Fruit fly (Drosophila melanogaster) whole organism, embryonic: ENCODE results near the gene CG2104.

Experiments
- Asciz ChIP-seq: fragments of 200-800 bp; sonication (Bioruptor generic); optimal IDR thresholded peaks from 2 replicates; lab custom pipeline; 2017; ENCODE audit warnings: missing biosample characterization, mild to moderate bottlenecking, missing genetic modification characterization, missing genetic modification reagents
- B-H1 ChIP-seq: fragments of 200-800 bp; sonication (Bioruptor generic); IDR thresholded peaks from 3 replicates; pipeline ENCODE4 v1.3.6; 2022; ENCODE audit warnings: missing biosample characterization, missing genetic modification characterization
- BtbVII ChIP-seq: fragments of 200-800 bp; sonication (Bioruptor generic); optimal IDR thresholded peaks from 3 replicates; lab custom pipeline; 2017; ENCODE audit warnings: missing biosample characterization, mild to moderate bottlenecking, missing genetic modification characterization
- Bteb2 ChIP-seq: fragments of 200-800 bp; sonication (Bioruptor generic); optimal IDR thresholded peaks from 2 replicates; lab custom pipeline; 2016; ENCODE audit warnings: missing biosample characterization, missing genetic modification characterization
- CG14860 ChIP-seq: fragments of 200-800 bp; sonication (Bioruptor generic); IDR thresholded peaks from 3 replicates; pipeline ENCODE4 v1.3.6; 2022; ENCODE audit warnings: missing biosample characterization, missing genetic modification characterization; ENCODE audit not compliant: partially characterized antibody
- CG14965 ChIP-seq: fragments of 200-800 bp; sonication (Bioruptor generic); optimal IDR thresholded peaks from 2 replicates; lab custom pipeline; 2016; ENCODE audit warnings: missing biosample characterization, missing genetic modification characterization, borderline replicate concordance
- CG2712 ChIP-seq: fragments of 200-800 bp; optimal IDR thresholded peaks from 3 replicates; lab custom pipeline; 2019; ENCODE audit warnings: missing biosample characterization, mild to moderate bottlenecking, missing genetic modification characterization, moderate library complexity
- CG30020 ChIP-seq: fragments of 200-800 bp; optimal IDR thresholded peaks from 2 replicates; lab custom pipeline; 2019; ENCODE audit warnings: missing biosample characterization, mild to moderate bottlenecking, missing genetic modification characterization, moderate library complexity
- CG30431 ChIP-seq: fragments of 200-800 bp; sonication (Bioruptor generic); optimal IDR thresholded peaks from 2 replicates; lab custom pipeline; 2017; ENCODE audit warnings: missing biosample characterization, missing genetic modification characterization
- CG32767 ChIP-seq: fragments of 200-800 bp; sonication (Bioruptor generic); IDR thresholded peaks from 2 replicates; pipeline ENCODE4 v1.3.6; 2022; ENCODE audit warnings: missing biosample characterization, missing genetic modification characterization
- CG3847 ChIP-seq: fragments of 200-800 bp; sonication (Bioruptor generic); IDR thresholded peaks from 2 replicates; pipeline ENCODE4 v1.3.6; 2022; ENCODE audit warnings: missing biosample characterization, missing genetic modification characterization
- CG43689 ChIP-seq: fragments of 200-800 bp; sonication (Bioruptor generic); IDR thresholded peaks from 2 replicates; pipeline ENCODE4 v1.3.6; 2022; ENCODE audit warnings: missing biosample characterization, missing genetic modification characterization
- CG4707 ChIP-seq: fragments of 200-800 bp; sonication (Bioruptor generic); optimal IDR thresholded peaks from 2 replicates; lab custom pipeline; 2018; ENCODE audit warnings: missing biosample characterization, mild to moderate bottlenecking, missing genetic modification characterization, moderate library complexity
- CG7963 ChIP-seq: fragments of 200-800 bp; sonication (Bioruptor generic); IDR thresholded peaks from 3 replicates; pipeline ENCODE4 v1.3.6; 2022; ENCODE audit warnings: missing biosample characterization, missing genetic modification characterization; ENCODE audit not compliant: partially characterized antibody
- CG8388 ChIP-seq: fragments of 200-800 bp; sonication (Bioruptor generic); optimal IDR thresholded peaks from 2 replicates; lab custom pipeline; 2019; ENCODE audit warnings: missing biosample characterization, mild to moderate bottlenecking, missing genetic modification characterization, moderate library complexity
- CG9932 ChIP-seq: fragments of 200-800 bp; sonication (Bioruptor generic); IDR thresholded peaks from 2 replicates; pipeline ENCODE4 v1.3.6; 2022; ENCODE audit warnings: missing biosample characterization, missing genetic modification characterization
- CoRest ChIP-seq: fragments of 200-800 bp; sonication (Bioruptor generic); optimal IDR thresholded peaks from 3 replicates; lab custom pipeline; 2018; ENCODE audit warnings: missing biosample characterization, mild to moderate bottlenecking, missing genetic modification characterization, moderate library complexity
- Dll ChIP-seq: fragments of 200-800 bp; sonication (Bioruptor generic); IDR thresholded peaks from 4 replicates; pipeline ENCODE4 v1.3.6; 2022; ENCODE audit warnings: missing biosample characterization, missing genetic modification characterization; ENCODE audit not compliant: partially characterized antibody
- Elba2 ChIP-seq: fragments of 200-800 bp; sonication (Bioruptor generic); optimal IDR thresholded peaks from 3 replicates; lab custom pipeline; 2016; ENCODE audit warnings: missing biosample characterization, missing genetic modification characterization
- Fer1 ChIP-seq: fragments of 200-800 bp; sonication (Bioruptor generic); optimal IDR thresholded peaks from 2 replicates; lab custom pipeline; 2017; ENCODE audit warnings: missing biosample characterization, mild to moderate bottlenecking, missing genetic modification characterization
- Max ChIP-seq: fragments of 200-800 bp; sonication (Bioruptor generic); optimal IDR thresholded peaks from 2 replicates; lab custom pipeline; 2016; ENCODE audit warnings: missing biosample characterization, mild to moderate bottlenecking, missing genetic modification characterization
- Myb ChIP-seq: fragments of 200-800 bp; sonication (Bioruptor generic); optimal IDR thresholded peaks from 2 replicates; lab custom pipeline; 2016; ENCODE audit warnings: missing biosample characterization, missing genetic modification characterization
- Neu2 ChIP-seq: fragments of 200-800 bp; sonication (Bioruptor generic); optimal IDR thresholded peaks from 3 replicates; lab custom pipeline; 2016; ENCODE audit warnings: missing biosample characterization, missing genetic modification characterization, borderline replicate concordance
- Opbp ChIP-seq: fragments of 200-800 bp; sonication (Bioruptor generic); IDR thresholded peaks from 3 replicates; pipeline ENCODE4 v1.3.6; 2022; ENCODE audit warnings: missing biosample characterization, missing genetic modification characterization; ENCODE audit not compliant: partially characterized antibody
- YL-1 ChIP-seq: fragments of 200-800 bp; sonication (Bioruptor generic); optimal IDR thresholded peaks from 3 replicates; lab custom pipeline; 2017; ENCODE audit warnings: missing biosample characterization, mild to moderate bottlenecking, missing genetic modification characterization
- al ChIP-seq: fragments of 200-800 bp; sonication (Bioruptor generic); IDR thresholded peaks from 2 replicates; pipeline ENCODE4 v1.3.6; 2022; ENCODE audit warnings: missing biosample characterization, missing genetic modification characterization
- ara ChIP-seq: fragments of 200-800 bp; sonication (Bioruptor generic); IDR thresholded peaks from 2 replicates; pipeline ENCODE4 v1.3.6; 2022; ENCODE audit warnings: missing biosample characterization, missing genetic modification characterization
- az2 ChIP-seq: fragments of 200-800 bp; sonication (Bioruptor generic); optimal IDR thresholded peaks from 3 replicates; lab custom pipeline; 2016; ENCODE audit warnings: missing biosample characterization, missing genetic modification characterization
- chif ChIP-seq, 2 experiments: fragments of 200-800 bp; sonication (Bioruptor generic); optimal IDR thresholded peaks; 3 replicates each; lab custom pipeline; 2016; ENCODE audit warnings: missing biosample characterization in 2 of 2, missing genetic modification characterization in 2 of 2
- chinmo ChIP-seq: fragments of 200-800 bp; sonication (Bioruptor generic); IDR thresholded peaks from 4 replicates; pipeline ENCODE4 v1.3.6; 2022; ENCODE audit warnings: missing biosample characterization, missing genetic modification characterization; ENCODE audit not compliant: partially characterized antibody
- danr ChIP-seq: fragments of 200-800 bp; sonication (Bioruptor generic); IDR thresholded peaks from 2 replicates; pipeline ENCODE4 v1.3.6; 2022; ENCODE audit warnings: missing biosample characterization, missing genetic modification characterization
- dimm ChIP-seq: fragments of 200-800 bp; sonication (Bioruptor generic); IDR thresholded peaks from 2 replicates; pipeline ENCODE4 v1.3.6; 2022; ENCODE audit warnings: missing biosample characterization, missing genetic modification characterization
- fd64A ChIP-seq: fragments of 200-800 bp; sonication (Bioruptor generic); optimal IDR thresholded peaks from 3 replicates; lab custom pipeline; 2018; ENCODE audit warnings: missing biosample characterization, mild to moderate bottlenecking, missing genetic modification characterization
- ham ChIP-seq: fragments of 200-800 bp; sonication (Bioruptor generic); IDR thresholded peaks from 2 replicates; pipeline ENCODE4 v1.3.6; 2022; ENCODE audit warnings: missing biosample characterization, missing genetic modification characterization
- hkb ChIP-seq, 2 experiments: fragments of 200-800 bp in 1 of 2; fragments of >200 bp in 1 of 2; sonication (Bioruptor generic) in 1 of 2; IDR thresholded peaks in 1 of 2; optimal IDR thresholded peaks in 1 of 2; 2 replicates each; pipeline versions ENCODE4 v1.3.6 to Lab custom; 2017 to 2022; ENCODE audit warnings: missing biosample characterization in 1 of 2, missing genetic modification characterization in 1 of 2
- insv ChIP-seq, 2 experiments: fragments of 200-800 bp; sonication (Bioruptor generic); optimal IDR thresholded peaks; 3 replicates each; lab custom pipeline; 2016 to 2018; ENCODE audit warnings: missing biosample characterization in 2 of 2, missing genetic modification characterization in 2 of 2
- inv ChIP-seq: fragments of 200-800 bp; sonication (Bioruptor generic); IDR thresholded peaks from 2 replicates; pipeline ENCODE4 v1.3.6; 2022; ENCODE audit warnings: missing biosample characterization, missing genetic modification characterization; ENCODE audit not compliant: partially characterized antibody
- klu ChIP-seq: fragments of 200-800 bp; sonication (Bioruptor generic); IDR thresholded peaks from 2 replicates; pipeline ENCODE4 v1.3.6; 2022; ENCODE audit warnings: missing biosample characterization, missing genetic modification characterization
- nmo ChIP-seq: fragments of 200-800 bp; sonication (Bioruptor generic); optimal IDR thresholded peaks from 2 replicates; lab custom pipeline; 2018; ENCODE audit warnings: missing biosample characterization, mild to moderate bottlenecking, missing genetic modification characterization, moderate library complexity
- otp ChIP-seq: fragments of 200-800 bp; sonication (Bioruptor generic); IDR thresholded peaks from 3 replicates; pipeline ENCODE4, ENCODE4 v1.3.6; 2022; ENCODE audit warnings: missing biosample characterization, missing genetic modification characterization
- ranshi ChIP-seq: fragments of 200-800 bp; sonication (Bioruptor generic); IDR thresholded peaks from 2 replicates; pipeline ENCODE4 v1.3.6; 2022; ENCODE audit warnings: missing biosample characterization, missing genetic modification characterization
- salm ChIP-seq: fragments of 200-800 bp; sonication (Bioruptor generic); optimal IDR thresholded peaks from 2 replicates; lab custom pipeline; 2018; ENCODE audit warnings: missing biosample characterization, mild to moderate bottlenecking, missing genetic modification characterization
- sim ChIP-seq: fragments of 200-800 bp; sonication (Bioruptor generic); IDR thresholded peaks from 2 replicates; pipeline ENCODE4 v1.3.6; 2022; ENCODE audit warnings: missing biosample characterization, missing genetic modification characterization
- slbo ChIP-seq: fragments of 200-800 bp; sonication (Bioruptor generic); IDR thresholded peaks from 2 replicates; pipeline ENCODE4 v1.3.6; 2022; ENCODE audit warnings: missing biosample characterization, missing genetic modification characterization
- sr ChIP-seq: fragments of 200-800 bp; sonication (Bioruptor generic); IDR thresholded peaks from 3 replicates; pipeline ENCODE4 v1.3.6; 2022; ENCODE audit warnings: missing biosample characterization, missing genetic modification characterization
- stwl ChIP-seq: fragments of 200-800 bp; sonication (Bioruptor generic); optimal IDR thresholded peaks from 3 replicates; lab custom pipeline; 2018; ENCODE audit warnings: missing biosample characterization, mild to moderate bottlenecking, missing genetic modification characterization, moderate library complexity
- trh ChIP-seq: fragments of 200-800 bp; sonication (Bioruptor generic); optimal IDR thresholded peaks from 2 replicates; lab custom pipeline; 2016; ENCODE audit warnings: missing biosample characterization, missing genetic modification characterization
- unpg ChIP-seq: fragments of 200-800 bp; sonication (Bioruptor generic); optimal IDR thresholded peaks from 3 replicates; lab custom pipeline; 2018; ENCODE audit warnings: missing biosample characterization, mild to moderate bottlenecking, missing genetic modification characterization, moderate library complexity
- wor ChIP-seq: fragments of 200-800 bp; sonication (Bioruptor generic); IDR thresholded peaks from 2 replicates; pipeline ENCODE4 v1.3.6; 2022; ENCODE audit warnings: missing biosample characterization, missing genetic modification characterization

CG2104 gene

dm6 chr3R:5660198-5660893 lies 32.7 kb downstream of the CG2104 start, which contains the start of gene Wdr33 (continued):
- TF ChIP-seq Asciz (no peak), CG9932 (peak; percentile 46; the same call in 1 of the 2 replicates), ham (GFP tag; lab: Robert Waterston, UW) (no peak), chif (GFP tag; optimal IDR thresholded peaks at IDR 0.05; lab: Kevin White, UChicago) (no peak), sim (GFP tag; lab: Robert Waterston, UW) (no peak), sr (0 out of 3 replicates have a peak, but pooled peaks have one; percentile 25), BtbVII (GFP tag; lab: Kevin White, UChicago) (peak; percentile 27), az2 (GFP tag; lab: Kevin White, UChicago) (peak; percentile 46), salm (tag; lab: Kevin White, UChicago) (no peak), CG32767 (GFP tag; lab: Robert Waterston, UW) (no peak), insv (GFP tag; optimal IDR thresholded peaks at IDR 0.05; lab: Kevin White, UChicago) (no peak), CG8388 (GFP tag; lab: Kevin White, UChicago) (peak; percentile 24), al (GFP tag; lab: Robert Waterston, UW) (peak; percentile 28; the same call in 1 of the 2 replicates), CG2712 (tag; lab: Kevin White, UChicago) (peak; percentile 19), hkb (optimal IDR thresholded peaks at IDR 0.05; lab: Kevin White, UChicago) (no peak), hkb (GFP tag; IDR thresholded peaks at IDR 0.05; lab: Robert Waterston, UW) (0 out of 2 replicates have a peak, but pooled peaks have one; percentile 9), trh (GFP tag; lab: Kevin White, UChicago) (no peak), CG30020 (tag; lab: Kevin White, UChicago) (peak; percentile 35), dimm (GFP tag; lab: Robert Waterston, UW) (no peak), stwl (tag; lab: Kevin White, UChicago) (peak; percentile 64), danr (GFP tag; lab: Robert Waterston, UW) (0 out of 2 replicates have a peak, but pooled peaks have one; percentile 17), ranshi (GFP tag; lab: Robert Waterston, UW) (peak; percentile 20; the same call in 1 of the 2 replicates), nmo (GFP tag; lab: Kevin White, UChicago) (peak; percentile 66), unpg (GFP tag; lab: Kevin White, UChicago) (peak; percentile 31), Bteb2 (GFP tag; lab: Kevin White, UChicago) (peak; percentile 15), CG7963 (GFP tag; lab: Robert Waterston, UW) (peak; percentile 83), inv (GFP tag; lab: Robert Waterston, UW) (peak; percentile 91), CG14860 (GFP tag; lab: Robert Waterston, UW) (peak; percentile 83), slbo (peak; percentile 7; the same call in 1 of the 2 replicates), CoRest (tag; lab: Kevin White, UChicago) (peak; percentile 71), Myb (peak; percentile 5)

DNA sequence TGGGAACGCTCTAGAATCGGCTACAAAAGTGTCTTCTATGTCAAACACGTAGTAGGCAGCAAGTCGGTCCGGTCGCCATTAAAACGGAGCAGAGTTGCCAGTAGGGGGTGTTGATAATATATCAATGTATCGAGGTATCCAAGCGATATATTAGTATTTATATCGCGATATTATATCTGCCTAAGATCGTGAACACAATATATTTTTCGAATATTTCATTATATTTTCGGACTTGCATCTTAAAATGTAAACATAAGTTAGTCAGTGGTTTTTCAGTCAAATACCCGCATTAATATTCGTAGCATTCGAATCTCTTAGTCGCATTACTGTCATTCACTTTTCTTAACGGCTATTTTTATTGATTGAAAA lies 33.3 kb downstream of the CG2104 start, which contains the start of gene CG2182:
CG2182 (minus strand) TSS at position 84 of the 369 bp plus-strand sequence.
- no peak for TF ChIP-seq klu
- peak; percentile 6; the same call in 1 of the 4 replicates for TF ChIP-seq chinmo
- no peak for TF ChIP-seq Elba2 (GFP tag; lab: Kevin White, UChicago)
- no peak for TF ChIP-seq Max (GFP tag; lab: Kevin White, UChicago)
- TF ChIP-seq CG30431 (GFP tag; lab: Kevin White, UChicago): no peak
- TF ChIP-seq CG4707: no peak
- TF ChIP-seq fd64A (GFP tag; lab: Kevin White, UChicago): no peak
- no peak for TF ChIP-seq Fer1 (GFP tag; lab: Kevin White, UChicago)
- TF ChIP-seq wor (GFP tag; lab: Robert Waterston, UW): no peak
- no peak for TF ChIP-seq CG14965 (GFP tag; lab: Kevin White, UChicago)
- TF ChIP-seq CG9932: peak; percentile 41; the same call in 1 of the 2 replicates
- TF ChIP-seq CG43689 (GFP tag; lab: Robert Waterston, UW): no peak
- TF ChIP-seq Neu2 (GFP tag; lab: Kevin White, UChicago): no peak
- no peak; the same call in 3 of the 4 replicates for TF ChIP-seq Dll
- no peak for TF ChIP-seq ara (GFP tag; lab: Robert Waterston, UW)
- TF ChIP-seq otp (GFP tag; lab: Robert Waterston, UW): no peak
- TF ChIP-seq CG3847 (GFP tag; lab: Robert Waterston, UW): no peak
- TF ChIP-seq Opbp (GFP tag; lab: Robert Waterston, UW): peak; percentile 92
- TF ChIP-seq B-H1 (GFP tag; lab: Robert Waterston, UW): no peak
- TF ChIP-seq YL-1: no peak
